Fruit fly (Drosophila melanogaster): ENCODE measurements around the gene Inx5.
A peak's percentile ranks its signal among the peaks of the same experiment; 100 is the strongest.

The Inx5 gene

DNA sequence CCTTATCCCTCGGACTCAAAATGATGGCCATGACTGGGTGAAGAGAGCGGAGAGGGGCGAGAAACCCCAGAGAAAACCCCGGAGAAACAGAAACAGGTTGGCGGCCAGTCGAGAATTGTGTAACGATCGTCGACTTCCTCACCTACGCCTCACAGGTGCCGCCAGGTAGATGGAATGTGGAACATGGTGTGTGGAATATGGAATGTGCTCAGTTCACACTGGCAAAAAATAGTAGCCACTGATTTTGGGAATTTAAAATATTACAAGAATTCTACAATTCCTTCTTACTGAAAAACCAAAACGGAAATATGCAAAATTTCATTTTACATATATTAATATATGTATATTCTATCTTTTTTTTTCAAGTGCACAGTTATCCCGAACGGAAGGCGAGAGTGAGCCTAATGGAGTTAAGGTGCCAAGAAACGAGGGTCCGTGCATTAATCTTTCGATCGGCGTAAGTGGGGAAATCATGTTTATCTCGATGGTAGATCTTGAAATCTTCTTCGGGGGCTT lies 14.7 kb downstream of the Inx5 start (continued):
- TF ChIP-seq dsx (GFP tag; optimal IDR thresholded peaks at IDR 0.05; ENCODE audit: poor library complexity, severe bottlenecking) (peak; percentile 83), net (GFP tag; optimal IDR thresholded peaks at IDR 0.05) (peak; percentile 84), Eip75B (GFP tag; optimal IDR thresholded peaks at IDR 0.05) (peak; percentile 85), Hr38 (GFP tag; optimal IDR thresholded peaks at IDR 0.05) (no peak), CG10631 (GFP tag; optimal IDR thresholded peaks at IDR 0.05) (peak; percentile 89), fd59A (GFP tag; optimal IDR thresholded peaks at IDR 0.05) (peak; percentile 81), Hr4 (GFP tag; optimal IDR thresholded peaks at IDR 0.05) (peak; percentile 48), CG8632 (GFP tag; optimal IDR thresholded peaks at IDR 0.05) (peak; percentile 90), Blimp-1 (GFP tag; optimal IDR thresholded peaks at IDR 0.05) (peak; percentile 91), Lpt (GFP tag; optimal IDR thresholded peaks at IDR 0.05) (peak; percentile 78), svp (GFP tag) (peak; percentile 91), Hr39 (GFP tag; optimal IDR thresholded peaks at IDR 0.05) (peak; percentile 64), CG8119 (GFP tag; IDR thresholded peaks at IDR 0.05) (peak; percentile 80), CG10669 (GFP tag; optimal IDR thresholded peaks at IDR 0.05) (peak; percentile 88), Smox (GFP tag; optimal IDR thresholded peaks at IDR 0.05) (peak; percentile 79), fkh (GFP tag; optimal IDR thresholded peaks at IDR 0.05) (no peak), CG7368 (GFP tag; optimal IDR thresholded peaks at IDR 0.05) (peak; percentile 84), lz (GFP tag; optimal IDR thresholded peaks at IDR 0.05) (peak; percentile 72), fd85E (GFP tag; optimal IDR thresholded peaks at IDR 0.05) (peak; percentile 43), CG4318 (GFP tag; optimal IDR thresholded peaks at IDR 0.05) (peak; percentile 45), CG11902 (GFP tag; optimal IDR thresholded peaks at IDR 0.05) (peak; percentile 73), cyc (GFP tag; optimal IDR thresholded peaks at IDR 0.05) (peak; percentile 75), CG15336 (GFP tag; IDR thresholded peaks at IDR 0.05) (peak; percentile 82), CG3919 (GFP tag; optimal IDR thresholded peaks at IDR 0.05) (peak; percentile 89)

dm6 chrX:19154998-19155397 lies 15.7 kb downstream of the Inx5 start:
- TF ChIP-seq Ets21C (GFP tag; optimal IDR thresholded peaks at IDR 0.05) (peak; percentile 89), fd85E (GFP tag; optimal IDR thresholded peaks at IDR 0.05) (peak; percentile 78), Eip75B (GFP tag; optimal IDR thresholded peaks at IDR 0.05) (peak; percentile 97), CG6163 (GFP tag; IDR thresholded peaks at IDR 0.05) (peak; percentile 97), achi (GFP tag; optimal IDR thresholded peaks at IDR 0.05) (peak; percentile 95), CG11762 (GFP tag; optimal IDR thresholded peaks at IDR 0.05; ENCODE audit: insufficient read depth) (peak; percentile 91), CG8119 (GFP tag; IDR thresholded peaks at IDR 0.05) (peak; percentile 94), CG6276 (GFP tag; optimal IDR thresholded peaks at IDR 0.05) (peak; percentile 89), Ets96B (tag; optimal IDR thresholded peaks at IDR 0.05) (peak; percentile 88), Eip93F (GFP tag; optimal IDR thresholded peaks at IDR 0.05) (peak; percentile 83), CG8632 (GFP tag; optimal IDR thresholded peaks at IDR 0.05) (peak; percentile 92), CG7368 (GFP tag; optimal IDR thresholded peaks at IDR 0.05) (peak; percentile 96), esn (GFP tag; optimal IDR thresholded peaks at IDR 0.05) (peak; percentile 96), Hr38 (GFP tag; optimal IDR thresholded peaks at IDR 0.05) (no peak), CG6792 (GFP tag; optimal IDR thresholded peaks at IDR 0.05) (peak; percentile 96), salr (GFP tag; optimal IDR thresholded peaks at IDR 0.05) (peak; percentile 81 to 85), CG8319 (GFP tag; optimal IDR thresholded peaks at IDR 0.05) (peak; percentile 92), CG4318 (GFP tag; optimal IDR thresholded peaks at IDR 0.05) (peak; percentile 92), dac (GFP tag; optimal IDR thresholded peaks at IDR 0.05) (peak; percentile 91), CG10631 (GFP tag; optimal IDR thresholded peaks at IDR 0.05) (peak; percentile 94), CG11294 (GFP tag; IDR thresholded peaks at IDR 0.05) (peak; percentile 78), CG3032 (tag; optimal IDR thresholded peaks at IDR 0.05) (peak; percentile 85), ss (GFP tag; optimal IDR thresholded peaks at IDR 0.05) (peak; percentile 81 to 89), Sox14 (GFP tag; optimal IDR thresholded peaks at IDR 0.05) (peak; percentile 95), Smox (GFP tag; optimal IDR thresholded peaks at IDR 0.05) (peak; percentile 93), CG3919 (GFP tag; optimal IDR thresholded peaks at IDR 0.05) (peak; percentile 96), Gug (GFP tag; IDR thresholded peaks at IDR 0.05) (peak; percentile 93), Met (GFP tag; optimal IDR thresholded peaks at IDR 0.05) (peak; percentile 96), spab (GFP tag; optimal IDR thresholded peaks at IDR 0.05) (peak; percentile 82), Lpt (GFP tag; optimal IDR thresholded peaks at IDR 0.05) (peak; percentile 92), CG32006 (GFP tag; optimal IDR thresholded peaks at IDR 0.05) (peak; percentile 97), pdm3 (GFP tag; optimal IDR thresholded peaks at IDR 0.05) (peak; percentile 95), acj6 (GFP tag; optimal IDR thresholded peaks at IDR 0.05) (peak; percentile 93), CG9139 (GFP tag; optimal IDR thresholded peaks at IDR 0.05) (peak; percentile 77), CG11902 (GFP tag; optimal IDR thresholded peaks at IDR 0.05) (peak; percentile 92), dsx (GFP tag; optimal IDR thresholded peaks at IDR 0.05; ENCODE audit: poor library complexity, severe bottlenecking) (peak; percentile 91), Sox102F (GFP tag; optimal IDR thresholded peaks at IDR 0.05) (peak; percentile 96)
